Worm (Caenorhabditis elegans) whole organism, L2 larva: ENCODE data around the gene sdz-7.

Source experiments
- C34F6.9 ChIP-seq: fragments of 150-350 bp; optimal IDR thresholded peaks from 2 replicates; lab custom pipeline; 2014; ENCODE audit warnings: missing biosample characterization, missing genetic modification characterization
- F13H6.1 ChIP-seq: sonication (generic microtip); optimal IDR thresholded peaks from 2 replicates; lab custom pipeline; 2016; ENCODE audit warnings: missing genetic modification characterization, missing compliant biosample characterization
- R02D3.7 ChIP-seq: fragments of 150-350 bp; optimal IDR thresholded peaks from 2 replicates; lab custom pipeline; 2014; ENCODE audit warnings: missing biosample characterization, missing genetic modification characterization
- ama-1 ChIP-seq: fragments of 150-350 bp; optimal IDR thresholded peaks from 2 replicates; lab custom pipeline; 2018; ENCODE audit warnings: inconsistent platforms
- egl-27 ChIP-seq: sonication (generic microtip); optimal IDR thresholded peaks from 3 replicates; lab custom pipeline; 2017; ENCODE audit warnings: missing biosample characterization, missing genetic modification reagents, missing genetic modification characterization
- elt-3 ChIP-seq: sonication (generic microtip); optimal IDR thresholded peaks from 2 replicates; lab custom pipeline; 2017; ENCODE audit warnings: missing biosample characterization, missing genetic modification characterization
- lin-13 ChIP-seq: fragments of 150-350 bp; optimal IDR thresholded peaks from 2 replicates; lab custom pipeline; 2014; ENCODE audit warnings: missing biosample characterization, missing genetic modification reagents, missing genetic modification characterization
- lin-39 ChIP-seq: fragments of 150-350 bp; optimal IDR thresholded peaks from 2 replicates; lab custom pipeline; 2014; ENCODE audit warnings: missing biosample characterization, missing genetic modification reagents, missing genetic modification characterization
- mab-5 ChIP-seq: fragments of 150-350 bp; optimal IDR thresholded peaks from 2 replicates; lab custom pipeline; 2014; ENCODE audit warnings: missing biosample characterization, missing genetic modification characterization
- mbf-1 ChIP-seq: sonication (generic microtip); optimal IDR thresholded peaks from 2 replicates; lab custom pipeline; 2017; ENCODE audit warnings: missing biosample characterization, missing genetic modification characterization
- nhr-12 ChIP-seq: fragments of 150-350 bp; optimal IDR thresholded peaks from 2 replicates; lab custom pipeline; 2014; ENCODE audit warnings: missing biosample characterization, missing genetic modification characterization
- nhr-237 ChIP-seq: fragments of 150-350 bp; optimal IDR thresholded peaks from 2 replicates; lab custom pipeline; 2014; ENCODE audit warnings: missing biosample characterization, missing genetic modification characterization
- nhr-25 ChIP-seq: fragments of 150-350 bp; sonication (generic microtip); optimal IDR thresholded peaks from 3 replicates; lab custom pipeline; 2014; ENCODE audit warnings: missing biosample characterization, missing genetic modification characterization
- unc-62 ChIP-seq: fragments of 150-350 bp; optimal IDR thresholded peaks from 2 replicates; lab custom pipeline; 2014; ENCODE audit warnings: missing biosample characterization, missing genetic modification reagents, missing genetic modification characterization

ce11 chrII:3909301-3909700 is 31.5 kb upstream of the sdz-7 start:
- TF ChIP-seq nhr-12 (tag; lab: Kevin White, UChicago) (no peak), mbf-1 (tag; lab: Kevin White, UChicago) (no peak), nhr-25 (tag; lab: Kevin White, UChicago) (no peak), lin-13 (GFP tag; lab: Kevin White, UChicago) (no peak), nhr-237 (tag; lab: Kevin White, UChicago) (no peak), ama-1 (lab: Kevin White, UChicago) (no peak), elt-3 (tag; lab: Kevin White, UChicago) (no peak), C34F6.9 (tag; lab: Kevin White, UChicago) (no peak), egl-27 (tag; lab: Kevin White, UChicago) (no peak), lin-39 (tag; lab: Kevin White, UChicago) (no peak), mab-5 (tag; lab: Kevin White, UChicago) (no peak), R02D3.7 (tag; lab: Kevin White, UChicago) (no peak), unc-62 (GFP tag; lab: Kevin White, UChicago) (no peak), F13H6.1 (no peak)
